Fruit fly (Drosophila melanogaster) whole organism, prepupa: Measurements from ENCODE around the gene JIL-1.

Experiments
- Blimp-1 ChIP-seq: fragments of 200-800 bp; sonication (Bioruptor generic); optimal IDR thresholded peaks from 3 replicates; lab custom pipeline; 2017; ENCODE audit warnings: missing biosample characterization, missing genetic modification characterization, mild to moderate bottlenecking, moderate library complexity, missing genetic modification reagents
- CG10669 ChIP-seq: fragments of 200-800 bp; sonication (Bioruptor generic); optimal IDR thresholded peaks from 3 replicates; lab custom pipeline; 2018; ENCODE audit warnings: missing biosample characterization, mild to moderate bottlenecking, missing genetic modification characterization, moderate library complexity
- CG11294 ChIP-seq: fragments of 200-800 bp; sonication (Bioruptor generic); IDR thresholded peaks from 2 replicates; pipeline ENCODE4 v1.3.6; 2022; ENCODE audit warnings: missing biosample characterization, missing genetic modification characterization
- CG11762 ChIP-seq: fragments of 200-800 bp; sonication (Bioruptor generic); optimal IDR thresholded peaks from 3 replicates; lab custom pipeline; 2016; ENCODE audit warnings: missing biosample characterization, missing genetic modification characterization; ENCODE audit not compliant: insufficient read depth
- CG15336 ChIP-seq: fragments of 200-800 bp; sonication (Bioruptor generic); IDR thresholded peaks from 2 replicates; pipeline ENCODE4 v1.3.6; 2022; ENCODE audit warnings: missing biosample characterization, missing genetic modification characterization
- CG1621 ChIP-seq: fragments of 200-800 bp; sonication (Bioruptor generic); optimal IDR thresholded peaks from 3 replicates; lab custom pipeline; 2018; ENCODE audit warnings: missing biosample characterization, mild to moderate bottlenecking, missing genetic modification characterization
- CG3032 ChIP-seq: fragments of 200-800 bp; optimal IDR thresholded peaks from 2 replicates; lab custom pipeline; 2019; ENCODE audit warnings: missing biosample characterization, mild to moderate bottlenecking, missing genetic modification characterization, moderate library complexity
- CG31627 ChIP-seq: fragments of 200-800 bp; sonication (Bioruptor generic); optimal IDR thresholded peaks from 3 replicates; lab custom pipeline; 2016; ENCODE audit warnings: missing biosample characterization, missing genetic modification characterization
- CG32006 ChIP-seq: fragments of 200-800 bp; sonication (Bioruptor generic); optimal IDR thresholded peaks from 3 replicates; lab custom pipeline; 2017; ENCODE audit warnings: missing biosample characterization, mild to moderate bottlenecking, missing genetic modification characterization
- CG34406 ChIP-seq: fragments of 200-800 bp; sonication (Bioruptor generic); optimal IDR thresholded peaks from 3 replicates; lab custom pipeline; 2016; ENCODE audit warnings: missing biosample characterization, missing genetic modification characterization
- CG3919 ChIP-seq: fragments of 200-800 bp; sonication (Bioruptor generic); optimal IDR thresholded peaks from 3 replicates; lab custom pipeline; 2016; ENCODE audit warnings: missing biosample characterization, missing genetic modification characterization
- CG6163 ChIP-seq: fragments of 200-800 bp; sonication (Bioruptor generic); IDR thresholded peaks from 3 replicates; pipeline ENCODE4 v1.3.6; 2022; ENCODE audit warnings: missing biosample characterization, missing genetic modification characterization
- CG6792 ChIP-seq: fragments of 200-800 bp; sonication (Bioruptor generic); optimal IDR thresholded peaks from 3 replicates; lab custom pipeline; 2016; ENCODE audit warnings: missing biosample characterization, missing genetic modification characterization
- CG6808 ChIP-seq: fragments of 200-800 bp; sonication (Bioruptor generic); optimal IDR thresholded peaks from 3 replicates; lab custom pipeline; 2017; ENCODE audit warnings: missing biosample characterization, missing genetic modification characterization, mild to moderate bottlenecking, moderate library complexity, missing genetic modification reagents
- CG6854 ChIP-seq: fragments of 200-800 bp; sonication (Bioruptor generic); optimal IDR thresholded peaks from 2 replicates; lab custom pipeline; 2017; ENCODE audit warnings: missing biosample characterization, mild to moderate bottlenecking, missing genetic modification characterization
- CG7368 ChIP-seq: fragments of 200-800 bp; sonication (Bioruptor generic); optimal IDR thresholded peaks from 3 replicates; lab custom pipeline; 2016; ENCODE audit warnings: missing biosample characterization, missing genetic modification characterization
- CG8319 ChIP-seq: fragments of 200-800 bp; sonication (Bioruptor generic); optimal IDR thresholded peaks from 3 replicates; lab custom pipeline; 2016; ENCODE audit warnings: missing biosample characterization, missing genetic modification characterization
- CG8632 ChIP-seq: fragments of 200-800 bp; sonication (Bioruptor generic); optimal IDR thresholded peaks from 3 replicates; lab custom pipeline; 2016; ENCODE audit warnings: missing biosample characterization, missing genetic modification characterization
- CG9139 ChIP-seq: fragments of 200-800 bp; sonication (Bioruptor generic); optimal IDR thresholded peaks from 3 replicates; lab custom pipeline; 2017; ENCODE audit warnings: missing biosample characterization, mild to moderate bottlenecking, missing genetic modification characterization
- Eip75B ChIP-seq: fragments of 200-800 bp; sonication (Bioruptor generic); optimal IDR thresholded peaks from 3 replicates; lab custom pipeline; 2016; ENCODE audit warnings: missing biosample characterization, missing genetic modification characterization
- Eip78C ChIP-seq: fragments of 200-800 bp; sonication (Bioruptor generic); peaks from one replicate; lab custom pipeline; 2016; ENCODE audit warnings: missing biosample characterization, missing genetic modification characterization
- Ets21C ChIP-seq: fragments of 200-800 bp; sonication (Bioruptor generic); optimal IDR thresholded peaks from 3 replicates; lab custom pipeline; 2016; ENCODE audit warnings: missing biosample characterization, missing genetic modification characterization
- Ets96B ChIP-seq: fragments of 200-800 bp; optimal IDR thresholded peaks from 2 replicates; lab custom pipeline; 2019; ENCODE audit warnings: missing biosample characterization, mild to moderate bottlenecking, missing genetic modification characterization, moderate library complexity
- Gug ChIP-seq: fragments of 200-800 bp; sonication (Bioruptor generic); IDR thresholded peaks from 2 replicates; pipeline ENCODE4 v1.3.6; 2022; ENCODE audit warnings: missing biosample characterization, missing genetic modification characterization
- Hr4 ChIP-seq: fragments of 200-800 bp; sonication (Bioruptor generic); optimal IDR thresholded peaks from 3 replicates; lab custom pipeline; 2016; ENCODE audit warnings: missing biosample characterization, missing genetic modification characterization
- Lpt ChIP-seq: fragments of 200-800 bp; sonication (Bioruptor generic); optimal IDR thresholded peaks from 3 replicates; lab custom pipeline; 2016; ENCODE audit warnings: missing biosample characterization, missing genetic modification characterization
- OdsH ChIP-seq: fragments of 200-800 bp; sonication (Bioruptor generic); optimal IDR thresholded peaks from 3 replicates; lab custom pipeline; 2016; ENCODE audit warnings: missing biosample characterization, missing genetic modification characterization
- Sox102F ChIP-seq: fragments of 200-800 bp; sonication (Bioruptor generic); optimal IDR thresholded peaks from 2 replicates; lab custom pipeline; 2016; ENCODE audit warnings: missing biosample characterization, mild to moderate bottlenecking, missing genetic modification characterization
- Sox14 ChIP-seq: fragments of 200-800 bp; sonication (Bioruptor generic); optimal IDR thresholded peaks from 3 replicates; lab custom pipeline; 2016; ENCODE audit warnings: missing biosample characterization, missing genetic modification characterization
- Sox15 ChIP-seq: fragments of 200-800 bp; sonication (Bioruptor generic); optimal IDR thresholded peaks from 3 replicates; lab custom pipeline; 2016; ENCODE audit warnings: missing biosample characterization, missing genetic modification characterization
- achi ChIP-seq: fragments of 200-800 bp; sonication (Bioruptor generic); optimal IDR thresholded peaks from 3 replicates; lab custom pipeline; 2016; ENCODE audit warnings: missing biosample characterization, missing genetic modification characterization
- cyc ChIP-seq: fragments of 200-800 bp; sonication (Bioruptor generic); optimal IDR thresholded peaks from 3 replicates; lab custom pipeline; 2016; ENCODE audit warnings: missing biosample characterization, missing genetic modification characterization
- dac ChIP-seq: fragments of 200-800 bp; sonication (Bioruptor generic); optimal IDR thresholded peaks from 2 replicates; lab custom pipeline; 2017; ENCODE audit warnings: missing biosample characterization, mild to moderate bottlenecking, missing genetic modification characterization
- dsx ChIP-seq: fragments of 200-800 bp; optimal IDR thresholded peaks from 3 replicates; lab custom pipeline; 2019; ENCODE audit warnings: missing biosample characterization, mild to moderate bottlenecking, missing genetic modification characterization, moderate library complexity; ENCODE audit not compliant: poor library complexity, severe bottlenecking
- eg ChIP-seq: fragments of 200-800 bp; sonication (Bioruptor generic); IDR thresholded peaks from 3 replicates; pipeline ENCODE4 v1.3.6; 2022; ENCODE audit warnings: missing biosample characterization, missing genetic modification characterization
- fd85E ChIP-seq: fragments of 200-800 bp; sonication (Bioruptor generic); optimal IDR thresholded peaks from 3 replicates; lab custom pipeline; 2016; ENCODE audit warnings: missing biosample characterization, missing genetic modification characterization
- fkh ChIP-seq: fragments of 200-800 bp; sonication (Bioruptor generic); optimal IDR thresholded peaks from 3 replicates; lab custom pipeline; 2017; ENCODE audit warnings: missing biosample characterization, mild to moderate bottlenecking, missing genetic modification characterization, moderate library complexity
- pdm3 ChIP-seq: fragments of 200-800 bp; sonication (Bioruptor generic); optimal IDR thresholded peaks from 3 replicates; lab custom pipeline; 2016; ENCODE audit warnings: missing biosample characterization, missing genetic modification characterization
- spab ChIP-seq: fragments of 200-800 bp; sonication (Bioruptor generic); optimal IDR thresholded peaks from 2 replicates; lab custom pipeline; 2017; ENCODE audit warnings: missing biosample characterization, mild to moderate bottlenecking, missing genetic modification characterization, missing genetic modification reagents
- ss ChIP-seq, 2 experiments: fragments of 200-800 bp; sonication (Bioruptor generic); optimal IDR thresholded peaks; 2 replicates in 1 of 2; 3 replicates in 1 of 2; lab custom pipeline; 2017 to 2018; ENCODE audit warnings: mild to moderate bottlenecking in 2 of 2, missing biosample characterization in 2 of 2, missing genetic modification characterization in 2 of 2, moderate library complexity in 1 of 2
- svp ChIP-seq: fragments of 200-800 bp; sonication (Bioruptor generic); peaks from one replicate; lab custom pipeline; 2016; ENCODE audit warnings: missing biosample characterization, missing genetic modification characterization
- topi ChIP-seq: fragments of 200-800 bp; sonication (Bioruptor generic); optimal IDR thresholded peaks from 3 replicates; lab custom pipeline; 2016; ENCODE audit warnings: missing biosample characterization, missing genetic modification characterization
- vri ChIP-seq: fragments of 200-800 bp; sonication (Bioruptor generic); optimal IDR thresholded peaks from 3 replicates; lab custom pipeline; 2016; ENCODE audit warnings: missing biosample characterization, mild to moderate bottlenecking, missing genetic modification characterization

The JIL-1 gene

dm6 chr3L:11096195-11096908 is 3.4 kb upstream of the JIL-1 start, which contains the start of the genes CG46439, Iyd and CG33947 (continued):
- TF ChIP-seq Hr4 (GFP tag; lab: Kevin White, UChicago) (peak; percentile 29), CG31627 (GFP tag; lab: Kevin White, UChicago) (no peak), topi (peak; percentile 51), CG1621 (tag; lab: Kevin White, UChicago) (peak; percentile 65), Gug (GFP tag; lab: Robert Waterston, UW) (peak; percentile 55; the same call in 1 of the 2 replicates), Sox102F (GFP tag; lab: Kevin White, UChicago) (peak; percentile 46), Lpt (GFP tag; lab: Kevin White, UChicago) (peak; percentile 69), CG3919 (peak; percentile 59), CG15336 (peak; percentile 80), CG9139 (peak; percentile 80), dac (peak; percentile 18), cyc (GFP tag; lab: Kevin White, UChicago) (no peak), Sox15 (no peak), fd85E (no peak), spab (GFP tag; lab: Kevin White, UChicago) (peak; percentile 70), CG34406 (GFP tag; lab: Kevin White, UChicago) (peak; percentile 46), achi (peak; percentile 27), CG8319 (GFP tag; lab: Kevin White, UChicago) (no peak)

DNA sequence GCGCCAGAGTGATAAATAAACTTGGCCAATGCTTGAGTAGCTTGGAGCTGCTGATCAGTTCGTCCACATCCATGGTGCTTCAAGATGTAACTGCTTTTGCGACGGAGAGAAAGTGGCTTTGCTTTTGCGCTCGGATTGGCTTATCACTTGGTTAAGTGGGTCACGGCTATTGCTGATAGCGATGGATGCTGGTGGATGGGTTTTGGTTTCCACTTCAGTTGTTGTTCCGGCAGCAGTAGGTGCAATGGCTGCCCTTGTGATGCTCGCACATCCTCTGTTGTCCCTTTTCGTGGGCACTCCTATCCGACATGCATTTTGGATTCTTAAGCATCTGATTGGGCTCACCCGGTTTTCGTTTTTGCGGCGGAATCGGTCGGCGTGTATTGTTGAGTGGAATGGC is 1.3 kb upstream of the JIL-1 start:
- no peak for TF ChIP-seq Blimp-1 (GFP tag; lab: Kevin White, UChicago)
- no peak for TF ChIP-seq CG11762 (GFP tag; lab: Kevin White, UChicago)
- peak; percentile 9 for TF ChIP-seq svp (GFP tag; lab: Kevin White, UChicago)
- TF ChIP-seq CG7368 = no peak
- TF ChIP-seq OdsH = no peak
- no peak for TF ChIP-seq CG6854 (GFP tag; lab: Kevin White, UChicago)
- no peak for TF ChIP-seq pdm3 (GFP tag; lab: Kevin White, UChicago)
- peak; percentile 37 for TF ChIP-seq Eip78C
- no peak for TF ChIP-seq CG6808 (GFP tag; lab: Kevin White, UChicago)
- no peak for TF ChIP-seq ss (GFP tag; optimal IDR thresholded peaks at IDR 0.05; lab: Kevin White, UChicago)
- no peak for TF ChIP-seq Sox14 (GFP tag; lab: Kevin White, UChicago)
- TF ChIP-seq, all 60 proteins: peak for 2

DNA sequence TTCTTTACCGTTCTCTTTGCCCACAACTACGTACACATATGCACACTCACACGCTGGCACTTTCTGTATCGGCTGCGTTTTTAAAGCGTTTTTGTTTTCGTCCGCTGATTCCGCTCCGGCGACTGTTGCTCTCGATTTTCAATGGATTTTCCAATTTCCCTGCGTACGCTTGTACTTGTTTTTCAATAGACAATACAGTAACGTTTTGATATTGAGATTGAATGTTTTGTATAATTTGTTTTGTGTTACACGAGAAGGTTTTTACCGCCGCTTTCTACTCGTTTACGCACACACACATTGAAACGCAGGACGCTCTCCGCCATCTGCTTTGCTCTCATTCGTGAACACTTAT is 407 bp downstream of the JIL-1 start:
- TF ChIP-seq achi = no peak
- no peak for TF ChIP-seq spab (GFP tag; lab: Kevin White, UChicago)
- TF ChIP-seq vri (GFP tag; lab: Kevin White, UChicago) = peak; percentile 28

DNA sequence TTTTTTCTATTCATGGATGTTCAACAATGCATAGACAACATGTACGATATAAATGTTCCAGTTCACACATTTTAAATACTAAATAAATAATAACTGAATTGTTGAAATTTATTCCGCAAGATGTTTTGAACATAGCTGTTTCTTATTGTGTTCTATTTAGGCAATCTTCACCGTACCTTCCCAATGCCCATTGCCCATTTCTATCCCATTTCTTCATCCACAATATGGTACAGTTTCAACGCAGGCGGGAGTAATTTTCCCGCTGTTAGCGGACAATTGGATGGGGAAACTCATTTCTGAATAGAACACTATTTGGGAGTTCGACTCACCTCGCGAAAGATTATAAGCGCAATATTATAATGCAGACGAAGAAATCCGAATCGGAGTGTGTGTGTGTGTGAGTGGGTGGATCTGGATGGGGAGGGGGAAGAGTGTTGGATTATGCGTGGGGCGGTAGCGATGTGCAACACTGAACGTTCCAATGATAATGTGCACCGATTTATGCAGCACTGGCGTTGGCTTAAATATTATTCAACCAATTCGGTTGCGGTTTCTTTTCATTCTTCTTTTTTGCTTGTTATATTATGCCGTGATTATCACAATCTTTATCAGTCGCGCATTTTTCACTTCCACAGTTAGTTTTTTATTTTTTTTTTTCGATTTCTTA is 917 bp downstream of the JIL-1 start:
- 0 out of 2 replicates have a peak, but pooled peaks have one; percentile 28 for TF ChIP-seq CG15336
- peak; percentile 21 for TF ChIP-seq CG11762 (GFP tag; lab: Kevin White, UChicago)
- peak; percentile 41 for TF ChIP-seq CG3032 (tag; lab: Kevin White, UChicago)
- TF ChIP-seq CG9139 = peak; percentile 48
- TF ChIP-seq CG6163 (GFP tag; lab: Robert Waterston, UW) = peak; percentile 72
- peak; percentile 56 for TF ChIP-seq CG6792 (GFP tag; lab: Kevin White, UChicago)
- peak; percentile 73 for TF ChIP-seq svp (GFP tag; lab: Kevin White, UChicago)
- peak; percentile 42 for TF ChIP-seq Ets21C (GFP tag; lab: Kevin White, UChicago)
- peak; percentile 53 for TF ChIP-seq CG8632 (GFP tag; lab: Kevin White, UChicago)
- TF ChIP-seq CG6808 (GFP tag; lab: Kevin White, UChicago) = peak; percentile 51
- peak; percentile 67 for TF ChIP-seq OdsH
- TF ChIP-seq dac = no peak
- TF ChIP-seq Eip75B (GFP tag; lab: Kevin White, UChicago) = peak; percentile 58
- TF ChIP-seq dsx (GFP tag; lab: Kevin White, UChicago) = no peak
- peak; percentile 51; the same call in 1 of the 3 replicates for TF ChIP-seq eg
- TF ChIP-seq CG3919 = peak; percentile 79
- peak; percentile 40 for TF ChIP-seq fd85E
- TF ChIP-seq Ets96B = no peak
- peak; percentile 33 for TF ChIP-seq CG10669
- peak; percentile 84 for TF ChIP-seq Eip78C
- TF ChIP-seq CG11294 = 0 out of 2 replicates have a peak, but pooled peaks have one; percentile 9
- peak; percentile 37 for TF ChIP-seq CG32006 (GFP tag; lab: Kevin White, UChicago)
- TF ChIP-seq CG34406 (GFP tag; lab: Kevin White, UChicago) = peak; percentile 21
- TF ChIP-seq CG6854 (GFP tag; lab: Kevin White, UChicago) = peak; percentile 18
- TF ChIP-seq fkh (GFP tag; lab: Kevin White, UChicago) = peak; percentile 42
